Fruit fly (Drosophila melanogaster) whole organism, embryonic: ENCODE measurements around the gene Mdh1.

ENCODE experiments used
- B-H2 ChIP-seq: fragments of 200-800 bp; sonication (Bioruptor generic); optimal IDR thresholded peaks from 2 replicates; lab custom pipeline; 2018; ENCODE audit warnings: missing biosample characterization, mild to moderate bottlenecking, missing genetic modification characterization
- CG11085 ChIP-seq: fragments of 200-800 bp; sonication (Bioruptor generic); IDR thresholded peaks from 2 replicates; pipeline ENCODE4 v1.3.6; 2022; ENCODE audit warnings: missing biosample characterization, missing genetic modification characterization
- CG11695 ChIP-seq: fragments of 200-800 bp; sonication (Bioruptor generic); IDR thresholded peaks from 3 replicates; pipeline ENCODE4 v1.3.6; 2022; ENCODE audit warnings: missing biosample characterization, missing genetic modification characterization
- CG15269 ChIP-seq: fragments of 200-800 bp; sonication (Bioruptor generic); optimal IDR thresholded peaks from 2 replicates; lab custom pipeline; 2018; ENCODE audit warnings: missing biosample characterization, mild to moderate bottlenecking, missing genetic modification characterization, moderate library complexity
- CG15514 ChIP-seq: fragments of 200-800 bp; sonication (Bioruptor generic); optimal IDR thresholded peaks from 3 replicates; lab custom pipeline; 2017; ENCODE audit warnings: missing biosample characterization, missing genetic modification characterization, mild to moderate bottlenecking, moderate library complexity, missing genetic modification reagents
- CG1602 ChIP-seq: fragments of 200-800 bp; sonication (Bioruptor generic); optimal IDR thresholded peaks from 3 replicates; lab custom pipeline; 2016; ENCODE audit warnings: missing biosample characterization, missing genetic modification characterization
- CG17361 ChIP-seq: fragments of 200-800 bp; sonication (Bioruptor generic); IDR thresholded peaks from 3 replicates; pipeline ENCODE4 v1.3.6; 2022; ENCODE audit warnings: missing biosample characterization, missing genetic modification characterization
- CG17385 ChIP-seq: fragments of 200-800 bp; sonication (Bioruptor generic); optimal IDR thresholded peaks from 3 replicates; lab custom pipeline; 2018; ENCODE audit warnings: missing biosample characterization, mild to moderate bottlenecking, missing genetic modification characterization
- CG3163 ChIP-seq: fragments of 200-800 bp; sonication (Bioruptor generic); optimal IDR thresholded peaks from 3 replicates; lab custom pipeline; 2016; ENCODE audit warnings: missing biosample characterization, missing genetic modification characterization
- CG34422 ChIP-seq: fragments of 200-800 bp; sonication (Bioruptor generic); IDR thresholded peaks from 3 replicates; pipeline ENCODE4 v1.3.6; 2022; ENCODE audit warnings: missing biosample characterization, missing genetic modification characterization
- CG3726 ChIP-seq: fragments of 200-800 bp; sonication (Bioruptor generic); IDR thresholded peaks from 3 replicates; pipeline ENCODE4, ENCODE4 v1.3.6; 2022; ENCODE audit warnings: missing biosample characterization, missing genetic modification characterization
- CG4404 ChIP-seq: fragments of 200-800 bp; sonication (Bioruptor generic); IDR thresholded peaks from 2 replicates; pipeline ENCODE4 v1.3.6; 2022; ENCODE audit warnings: missing biosample characterization, missing genetic modification characterization
- CG7271 ChIP-seq: fragments of 200-800 bp; sonication (Bioruptor generic); optimal IDR thresholded peaks from 2 replicates; lab custom pipeline; 2018; ENCODE audit warnings: missing biosample characterization, mild to moderate bottlenecking, missing genetic modification characterization, moderate library complexity
- CG7556 ChIP-seq: fragments of 200-800 bp; sonication (Bioruptor generic); optimal IDR thresholded peaks from 2 replicates; lab custom pipeline; 2017; ENCODE audit warnings: missing biosample characterization, mild to moderate bottlenecking, missing genetic modification characterization
- CG8944 ChIP-seq: fragments of 200-800 bp; sonication (Bioruptor generic); optimal IDR thresholded peaks from 3 replicates; lab custom pipeline; 2016; ENCODE audit warnings: missing biosample characterization, missing genetic modification characterization
- CG9609 ChIP-seq: fragments of 200-800 bp; sonication (Bioruptor generic); optimal IDR thresholded peaks from 3 replicates; lab custom pipeline; 2016; ENCODE audit warnings: missing biosample characterization, missing genetic modification characterization
- CG9797 ChIP-seq: fragments of 200-800 bp; sonication (Bioruptor generic); optimal IDR thresholded peaks from 3 replicates; lab custom pipeline; 2018; ENCODE audit warnings: missing biosample characterization, mild to moderate bottlenecking, missing genetic modification characterization
- CG9932 ChIP-seq: fragments of 200-800 bp; sonication (Bioruptor generic); IDR thresholded peaks from 2 replicates; pipeline ENCODE4 v1.3.6; 2022; ENCODE audit warnings: missing biosample characterization, missing genetic modification characterization
- CTCF ChIP-seq: fragments of 200-800 bp; sonication (Bioruptor generic); optimal IDR thresholded peaks from 2 replicates; lab custom pipeline; 2017; ENCODE audit warnings: missing biosample characterization, mild to moderate bottlenecking, missing genetic modification characterization, moderate library complexity
- Dbx ChIP-seq: fragments of 200-800 bp; sonication (Bioruptor generic); IDR thresholded peaks from 3 replicates; pipeline ENCODE4 v1.3.6; 2022; ENCODE audit warnings: missing biosample characterization, missing genetic modification characterization
- E2f1 ChIP-seq: fragments of 200-800 bp; sonication (Bioruptor generic); IDR thresholded peaks from 2 replicates; pipeline ENCODE4 v1.3.6; 2022; ENCODE audit warnings: missing biosample characterization, missing genetic modification characterization
- Eip74EF ChIP-seq, 2 experiments: fragments of 200-800 bp in 1 of 2; fragments of >200 bp in 1 of 2; sonication (Bioruptor generic) in 1 of 2; optimal IDR thresholded peaks; 2 replicates each; lab custom pipeline; 2017 to 2019; ENCODE audit warnings: missing biosample characterization in 2 of 2, missing genetic modification characterization in 2 of 2, mild to moderate bottlenecking in 1 of 2, moderate library complexity in 1 of 2
- Fer3 ChIP-seq: fragments of 200-800 bp; sonication (Bioruptor generic); optimal IDR thresholded peaks from 2 replicates; lab custom pipeline; 2018; ENCODE audit warnings: missing biosample characterization, mild to moderate bottlenecking, missing genetic modification characterization, moderate library complexity
- HLH54F ChIP-seq: fragments of 200-800 bp; sonication (Bioruptor generic); optimal IDR thresholded peaks from 3 replicates; lab custom pipeline; 2016; ENCODE audit warnings: missing biosample characterization, missing genetic modification characterization
- Hr39 ChIP-seq: fragments of >200 bp; optimal IDR thresholded peaks from 2 replicates; lab custom pipeline; 2017
- Hr51 ChIP-seq, 2 experiments: fragments of 200-800 bp; sonication (Bioruptor generic); optimal IDR thresholded peaks; 2 replicates in 1 of 2; 3 replicates in 1 of 2; lab custom pipeline; 2016 to 2018; ENCODE audit warnings: missing biosample characterization in 2 of 2, missing genetic modification characterization in 2 of 2, mild to moderate bottlenecking in 1 of 2, moderate library complexity in 1 of 2
- Lhr ChIP-seq: fragments of 200-800 bp; sonication (Bioruptor generic); optimal IDR thresholded peaks from 3 replicates; lab custom pipeline; 2017; ENCODE audit warnings: mild to moderate bottlenecking, missing biosample characterization, missing genetic modification reagents, missing genetic modification characterization
- Mad ChIP-seq: fragments of 200-800 bp; sonication (Bioruptor generic); optimal IDR thresholded peaks from 2 replicates; lab custom pipeline; 2016; ENCODE audit warnings: missing biosample characterization, missing genetic modification characterization
- Med ChIP-seq: fragments of 200-800 bp; sonication (Bioruptor generic); peaks from one replicate; lab custom pipeline; 2016; ENCODE audit warnings: missing biosample characterization, missing genetic modification characterization, mild to moderate bottlenecking, inconsistent platforms, moderate library complexity
- NC2β ChIP-seq: fragments of 200-800 bp; sonication (Bioruptor generic); optimal IDR thresholded peaks from 2 replicates; lab custom pipeline; 2016; ENCODE audit warnings: missing biosample characterization, missing genetic modification characterization
- NfI ChIP-seq: fragments of 200-800 bp; sonication (Bioruptor generic); optimal IDR thresholded peaks from 3 replicates; lab custom pipeline; 2018; ENCODE audit warnings: missing biosample characterization, mild to moderate bottlenecking, missing genetic modification characterization, moderate library complexity
- PHDP ChIP-seq: fragments of 200-800 bp; sonication (Bioruptor generic); optimal IDR thresholded peaks from 3 replicates; lab custom pipeline; 2018; ENCODE audit warnings: missing biosample characterization, mild to moderate bottlenecking, missing genetic modification characterization, moderate library complexity
- Ravus ChIP-seq: fragments of 200-800 bp; sonication (Bioruptor generic); IDR thresholded peaks from 2 replicates; pipeline ENCODE4 v1.3.6; 2022; ENCODE audit warnings: missing biosample characterization, missing genetic modification characterization
- Xbp1 ChIP-seq: fragments of 200-800 bp; sonication (Bioruptor generic); optimal IDR thresholded peaks from 3 replicates; lab custom pipeline; 2016; ENCODE audit warnings: missing biosample characterization, mild to moderate bottlenecking, missing genetic modification characterization
- ap ChIP-seq: fragments of 200-800 bp; sonication (Bioruptor generic); IDR thresholded peaks from 2 replicates; pipeline ENCODE4 v1.3.6; 2022; ENCODE audit warnings: missing biosample characterization, missing genetic modification characterization
- bcd ChIP-seq: fragments of 200-800 bp; sonication (Bioruptor generic); optimal IDR thresholded peaks from 2 replicates; lab custom pipeline; 2017; ENCODE audit warnings: missing biosample characterization, mild to moderate bottlenecking, missing genetic modification characterization
- btn ChIP-seq: fragments of 200-800 bp; sonication (Bioruptor generic); optimal IDR thresholded peaks from 2 replicates; lab custom pipeline; 2016; ENCODE audit warnings: missing biosample characterization, missing genetic modification characterization
- crc ChIP-seq: fragments of 200-800 bp; sonication (Bioruptor generic); optimal IDR thresholded peaks from 2 replicates; lab custom pipeline; 2016; ENCODE audit warnings: missing biosample characterization, missing genetic modification characterization
- crp ChIP-seq, 2 experiments: fragments of 200-800 bp; sonication (Bioruptor generic); optimal IDR thresholded peaks; 2 replicates in 1 of 2; 3 replicates in 1 of 2; lab custom pipeline; 2017; ENCODE audit warnings: missing biosample characterization in 2 of 2, missing genetic modification characterization in 2 of 2, mild to moderate bottlenecking in 1 of 2, moderate library complexity in 1 of 2
- da ChIP-seq: fragments of 200-800 bp; sonication (Bioruptor generic); optimal IDR thresholded peaks from 2 replicates; lab custom pipeline; 2016; ENCODE audit warnings: missing biosample characterization, missing genetic modification characterization
- dmrt11E ChIP-seq: fragments of 200-800 bp; sonication (Bioruptor generic); optimal IDR thresholded peaks from 3 replicates; lab custom pipeline; 2018; ENCODE audit warnings: missing biosample characterization, mild to moderate bottlenecking, missing genetic modification characterization, moderate library complexity
- gsb-n ChIP-seq: fragments of 200-800 bp; sonication (Bioruptor generic); optimal IDR thresholded peaks from 3 replicates; lab custom pipeline; 2018; ENCODE audit warnings: missing biosample characterization, mild to moderate bottlenecking, missing genetic modification characterization
- gt ChIP-seq: fragments of 200-800 bp; sonication (Bioruptor generic); IDR thresholded peaks from 2 replicates; pipeline ENCODE4 v1.3.6; 2022; ENCODE audit warnings: missing biosample characterization, missing genetic modification characterization
- nerfin-2 ChIP-seq: fragments of 200-800 bp; sonication (Bioruptor generic); IDR thresholded peaks from 2 replicates; pipeline ENCODE4 v1.3.6; 2022; ENCODE audit warnings: missing biosample characterization, missing genetic modification characterization; ENCODE audit not compliant: partially characterized antibody
- otp ChIP-seq: fragments of 200-800 bp; sonication (Bioruptor generic); IDR thresholded peaks from 3 replicates; pipeline ENCODE4, ENCODE4 v1.3.6; 2022; ENCODE audit warnings: missing biosample characterization, missing genetic modification characterization
- ro ChIP-seq: fragments of 200-800 bp; sonication (Bioruptor generic); IDR thresholded peaks from 2 replicates; pipeline ENCODE4 v1.3.6; 2022; ENCODE audit warnings: missing biosample characterization, missing genetic modification characterization
- sisA ChIP-seq: fragments of 200-800 bp; sonication (Bioruptor generic); IDR thresholded peaks from 2 replicates; pipeline ENCODE4 v1.3.6; 2022; ENCODE audit warnings: missing biosample characterization, missing genetic modification characterization
- tna ChIP-seq: fragments of 200-800 bp; sonication (Bioruptor generic); IDR thresholded peaks from 2 replicates; pipeline ENCODE4 v1.3.6; 2022; ENCODE audit warnings: missing biosample characterization, missing genetic modification characterization; ENCODE audit not compliant: partially characterized antibody
- zen ChIP-seq: fragments of 200-800 bp; sonication (Bioruptor generic); optimal IDR thresholded peaks from 3 replicates; lab custom pipeline; 2018; ENCODE audit warnings: missing biosample characterization, mild to moderate bottlenecking, missing genetic modification characterization, moderate library complexity
- zen2 ChIP-seq: fragments of 200-800 bp; sonication (Bioruptor generic); IDR thresholded peaks from 3 replicates; pipeline ENCODE4 v1.3.6; 2022; ENCODE audit warnings: missing biosample characterization, missing genetic modification characterization; ENCODE audit not compliant: partially characterized antibody

The Mdh1 gene

DNA sequence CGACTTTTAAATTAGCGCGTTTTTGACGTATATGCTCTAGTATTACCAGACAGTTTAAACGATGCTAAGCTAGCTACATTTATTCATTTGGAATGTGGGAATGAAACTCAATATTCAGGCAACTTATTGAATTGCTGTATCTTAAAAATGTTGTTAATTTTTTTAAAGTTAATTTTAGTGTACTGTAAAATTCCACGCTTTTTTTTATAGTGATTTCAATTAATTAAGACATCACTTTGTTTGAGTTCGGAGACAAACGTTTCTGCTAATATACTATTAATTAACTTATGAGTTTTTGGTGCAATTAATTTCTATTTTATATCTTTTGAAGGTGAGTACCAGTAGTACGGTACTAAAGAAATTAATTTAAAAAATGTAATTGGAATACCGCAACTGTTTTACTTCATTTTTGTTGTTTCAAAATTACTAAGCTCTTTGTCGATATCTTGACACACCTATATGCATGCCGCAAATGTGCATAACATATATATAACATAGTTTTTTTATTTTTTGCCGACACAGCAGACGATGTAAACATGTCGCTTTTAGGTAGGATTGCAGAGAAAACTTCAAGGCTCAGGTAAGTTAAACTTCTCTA lies 9.8 kb downstream of the Mdh1 start, which contains the start of the genes Cdk1 and mRpS7 (continued):
- TF ChIP-seq Ravus (GFP tag; lab: Robert Waterston, UW) (no peak; the same call in 1 of the 2 replicates), CG1602 (GFP tag; lab: Kevin White, UChicago) (peak; percentile 70), gt (GFP tag; lab: Robert Waterston, UW) (no peak), Dbx (GFP tag; lab: Robert Waterston, UW) (peak; percentile 63; the same call in 2 of the 3 replicates), B-H2 (peak; percentile 26), CG15514 (GFP tag; lab: Kevin White, UChicago) (peak; percentile 68), CTCF (GFP tag; lab: Kevin White, UChicago) (no peak), CG11695 (peak; percentile 70), Mad (peak; percentile 40), Hr51 (GFP tag; optimal IDR thresholded peaks at IDR 0.05; lab: Kevin White, UChicago) (peak; percentile 4 to 81), CG9797 (GFP tag; lab: Kevin White, UChicago) (peak; percentile 28), CG11085 (no peak), CG34422 (peak; percentile 34; the same call in 2 of the 3 replicates), Lhr (peak; percentile 45), crp (GFP tag; optimal IDR thresholded peaks at IDR 0.05; lab: Kevin White, UChicago) (peak in 1 of 2 experiments; percentile 35), zen2 (no peak), zen (tag; lab: Kevin White, UChicago) (peak; percentile 70), Eip74EF (GFP tag; optimal IDR thresholded peaks at IDR 0.05; lab: Kevin White, UChicago) (peak in 1 of 2 experiments; percentile 38), Hr39 (lab: Kevin White, UChicago) (no peak), otp (GFP tag; lab: Robert Waterston, UW) (0 out of 3 replicates have a peak, but pooled peaks have one; percentile 41), CG17361 (GFP tag; lab: Robert Waterston, UW) (peak; percentile 92), crc (peak; percentile 10), ap (GFP tag; lab: Robert Waterston, UW) (0 out of 2 replicates have a peak, but pooled peaks have one; percentile 40), NC2β (peak; percentile 31), bcd (GFP tag; lab: Kevin White, UChicago) (peak; percentile 71), sisA (GFP tag; lab: Robert Waterston, UW) (peak; percentile 38; the same call in 1 of the 2 replicates), nerfin-2 (GFP tag; lab: Robert Waterston, UW) (no peak), tna (no peak), btn (GFP tag; lab: Kevin White, UChicago) (no peak), CG7271 (tag; lab: Kevin White, UChicago) (peak; percentile 37), CG7556 (GFP tag; lab: Kevin White, UChicago) (peak; percentile 71), CG15269 (tag; lab: Kevin White, UChicago) (peak; percentile 83), CG17385 (GFP tag; lab: Kevin White, UChicago) (peak; percentile 68), HLH54F (GFP tag; lab: Kevin White, UChicago) (peak; percentile 64), CG4404 (GFP tag; lab: Robert Waterston, UW) (peak; percentile 48), CG9932 (GFP tag; lab: Robert Waterston, UW) (peak; percentile 35; the same call in 1 of the 2 replicates), gsb-n (peak; percentile 76), CG3163 (GFP tag; lab: Kevin White, UChicago) (peak; percentile 8), Xbp1 (GFP tag; lab: Kevin White, UChicago) (peak; percentile 77), ro (GFP tag; lab: Robert Waterston, UW) (no peak), E2f1 (GFP tag; lab: Robert Waterston, UW) (peak; percentile 56), CG3726 (GFP tag; lab: Robert Waterston, UW) (0 out of 3 replicates have a peak, but pooled peaks have one; percentile 54), Fer3 (tag; lab: Kevin White, UChicago) (peak; percentile 74), da (GFP tag; lab: Kevin White, UChicago) (peak; percentile 34), CG9609 (GFP tag; lab: Kevin White, UChicago) (peak; percentile 53), CG8944 (GFP tag; lab: Kevin White, UChicago) (peak; percentile 42), PHDP (tag; lab: Kevin White, UChicago) (peak; percentile 81), NfI (GFP tag; lab: Kevin White, UChicago) (peak; percentile 76), Med (GFP tag; lab: Kevin White, UChicago) (peak; percentile 86), dmrt11E (tag; lab: Kevin White, UChicago) (peak; percentile 71)
